Worm (Caenorhabditis elegans): Measurements from ENCODE around the gene atln-1.

DNA sequence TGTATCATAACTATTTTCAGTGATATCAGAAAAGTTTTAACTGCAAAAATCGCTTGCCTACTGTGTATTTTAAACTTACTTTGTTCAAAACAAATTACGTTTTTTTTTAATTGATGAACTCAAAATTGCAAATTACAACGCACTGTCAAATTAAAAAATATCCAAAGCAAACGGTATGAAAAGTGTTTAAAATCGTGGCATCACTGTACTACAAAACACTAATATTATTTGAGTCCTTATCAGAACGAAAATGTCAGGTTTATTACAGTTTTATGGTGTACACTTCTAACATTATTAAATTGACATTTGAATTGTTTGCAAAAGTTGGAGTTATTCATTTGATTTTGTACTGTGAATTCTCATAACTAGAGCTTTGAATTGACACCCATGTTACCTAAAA lies 52.8 kb downstream of the atln-1 start, which contains the start of gene clec-83:
- TF ChIP-seq alr-1 (tag; optimal IDR thresholded peaks at IDR 0.05; ENCODE audit: borderline replicate concordance): no peak
- TF ChIP-seq ceh-90 (tag; optimal IDR thresholded peaks at IDR 0.05): no peak

Data from whole organism, L1 larva.